Fruit fly (Drosophila melanogaster): Measurements from ENCODE around the gene CG5391.

Gene CG5391

DNA sequence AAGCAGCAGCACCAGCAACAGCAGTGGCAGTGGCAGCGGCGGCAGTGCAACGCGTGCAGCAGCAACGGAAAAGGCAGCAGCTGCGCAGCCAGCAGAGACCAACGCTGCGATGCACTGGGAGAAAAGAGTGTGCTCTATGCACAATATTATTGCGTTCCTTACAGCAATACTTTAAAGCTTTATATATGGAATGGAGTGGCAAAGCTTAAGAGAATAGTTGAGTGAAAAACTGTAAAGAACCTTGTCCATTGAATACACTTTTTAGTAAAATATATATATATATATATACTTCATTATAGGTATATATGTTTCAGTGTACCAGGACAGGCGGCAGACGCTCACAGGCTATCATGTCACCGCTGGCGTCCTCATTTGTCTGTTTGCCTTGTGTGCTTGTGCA is 9.2 kb downstream of the CG5391 start (continued):
- TF ChIP-seq Xrp1 (GFP tag; IDR thresholded peaks at IDR 0.05) (peak; percentile 58; the same call in 1 of the 2 replicates), Med (GFP tag) (no peak), bsh (GFP tag; optimal IDR thresholded peaks at IDR 0.05) (peak; percentile 63), tup (GFP tag; optimal IDR thresholded peaks at IDR 0.05) (no peak), CG3847 (GFP tag; IDR thresholded peaks at IDR 0.05) (no peak), zfh1 (GFP tag; IDR thresholded peaks at IDR 0.05) (no peak), Bdp1 (GFP tag; optimal IDR thresholded peaks at IDR 0.05) (no peak), wek (GFP tag; optimal IDR thresholded peaks at IDR 0.05) (no peak), CG14441 (GFP tag; IDR thresholded peaks at IDR 0.05) (no peak), CG3407 (GFP tag; optimal IDR thresholded peaks at IDR 0.05) (peak; percentile 6), CG12769 (tag; optimal IDR thresholded peaks at IDR 0.05) (no peak), odd (GFP tag; optimal IDR thresholded peaks at IDR 0.05) (no peak), CG34376 (GFP tag; optimal IDR thresholded peaks at IDR 0.05) (no peak), NC2α (GFP tag; optimal IDR thresholded peaks at IDR 0.05) (no peak), CG9797 (GFP tag; optimal IDR thresholded peaks at IDR 0.05) (no peak), CG8924 (tag; optimal IDR thresholded peaks at IDR 0.05) (no peak), br (optimal IDR thresholded peaks at IDR 0.05) (no peak), H15 (GFP tag; IDR thresholded peaks at IDR 0.05) (no peak), CG17829 (tag; optimal IDR thresholded peaks at IDR 0.05) (peak; percentile 43), cg (GFP tag; optimal IDR thresholded peaks at IDR 0.05) (no peak), jigr1 (GFP tag; IDR thresholded peaks at IDR 0.05) (no peak), CG11093 (GFP tag; IDR thresholded peaks at IDR 0.05) (0 out of 3 replicates have a peak, but pooled peaks have one; percentile 10), CG43689 (GFP tag; IDR thresholded peaks at IDR 0.05) (no peak)

dm6 chr3R:22323994-22324393 is 10.0 kb downstream of the CG5391 start, which contains the start of gene CG34377:
TSS of gene CG34377 (minus strand) at chr3R:22324094.
- TF ChIP-seq fd3F (GFP tag; optimal IDR thresholded peaks at IDR 0.05): no peak
- no peak for TF ChIP-seq lov (optimal IDR thresholded peaks at IDR 0.05)
- 0 out of 3 replicates have a peak, but pooled peaks have one; percentile 21 for TF ChIP-seq lov (GFP tag; IDR thresholded peaks at IDR 0.05)
- no peak for TF ChIP-seq CG15269 (tag; optimal IDR thresholded peaks at IDR 0.05)
- TF ChIP-seq CG8765 (GFP tag; IDR thresholded peaks at IDR 0.05): no peak
- no peak for TF ChIP-seq CG14860 (GFP tag; IDR thresholded peaks at IDR 0.05; ENCODE audit: partially characterized antibody)

DNA sequence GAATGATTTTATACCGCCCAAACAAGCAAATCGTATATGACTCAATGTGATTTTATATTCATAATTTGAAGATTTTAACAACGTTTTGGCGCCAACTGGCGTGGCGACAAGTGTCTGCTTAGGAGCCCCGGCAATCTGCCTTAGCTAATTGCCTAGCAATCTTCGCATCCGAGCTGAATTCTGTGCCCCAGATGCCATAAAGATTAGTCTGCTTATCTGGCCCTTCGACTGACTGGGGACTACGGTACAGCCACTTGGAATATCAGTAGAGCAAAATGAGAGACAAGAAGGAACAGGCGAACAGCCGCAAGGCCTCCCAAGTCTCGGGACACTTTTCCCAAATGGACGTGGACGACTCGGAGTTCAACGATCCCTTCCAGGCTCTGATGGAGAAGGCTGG is 33.9 kb downstream of the CG5391 start:
- TF ChIP-seq Max (GFP tag; optimal IDR thresholded peaks at IDR 0.05) (no peak), sob (GFP tag; IDR thresholded peaks at IDR 0.05) (0 out of 2 replicates have a peak, but pooled peaks have one; percentile 13), fu2 (GFP tag; optimal IDR thresholded peaks at IDR 0.05) (no peak), CG31224 (GFP tag; IDR thresholded peaks at IDR 0.05) (peak; percentile 65), salm (tag; optimal IDR thresholded peaks at IDR 0.05) (no peak), CG2678 (tag; optimal IDR thresholded peaks at IDR 0.05) (peak; percentile 8), CG10321 (GFP tag; IDR thresholded peaks at IDR 0.05) (no peak), fd64A (GFP tag; optimal IDR thresholded peaks at IDR 0.05) (no peak), dati (GFP tag; IDR thresholded peaks at IDR 0.05) (no peak), CG4820 (GFP tag; optimal IDR thresholded peaks at IDR 0.05) (no peak), Fer1 (GFP tag; optimal IDR thresholded peaks at IDR 0.05) (no peak), wor (GFP tag; IDR thresholded peaks at IDR 0.05) (no peak)

Data from whole organism, embryonic.